Fruit fly (Drosophila melanogaster): ENCODE data around the gene TfIIB.

DNA sequence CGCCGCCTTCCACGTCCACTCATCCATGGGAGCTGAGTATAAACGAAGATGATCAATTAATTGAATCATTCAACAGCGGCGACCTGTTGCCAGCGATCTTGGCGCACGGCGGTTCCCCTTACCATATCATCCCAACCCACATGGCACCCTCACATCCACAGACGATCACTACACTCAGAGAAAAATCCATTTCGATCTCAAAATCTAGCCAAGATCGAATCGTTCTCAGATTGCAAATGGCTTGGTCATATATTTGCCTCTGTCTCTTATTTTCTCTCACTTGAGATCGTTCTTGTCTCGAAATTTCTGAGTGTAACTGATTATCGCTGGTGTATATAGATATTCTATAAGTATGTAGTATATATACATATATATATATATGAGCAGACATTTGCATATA is 37.2 kb downstream of the TfIIB start:
- peak; percentile 37 for TF ChIP-seq CG4328 (GFP tag; optimal IDR thresholded peaks at IDR 0.05)
- peak; percentile 42 for TF ChIP-seq CG7786 (GFP tag; optimal IDR thresholded peaks at IDR 0.05)
- no peak for TF ChIP-seq CG8290 (GFP tag; optimal IDR thresholded peaks at IDR 0.05)
- peak in 1 of 2 experiments; percentile 84 for TF ChIP-seq CG8290 (tag; optimal IDR thresholded peaks at IDR 0.05)
- peak; percentile 56 for TF ChIP-seq peb (GFP tag; IDR thresholded peaks at IDR 0.05)
